Fruit fly (Drosophila melanogaster): Measurements from ENCODE around the gene Rb97D.

Rb97D gene

dm6 chr3R:26853699-26854098, 21.8 kb downstream of the Rb97D start:
- no peak for TF ChIP-seq Abd-B (GFP tag; optimal IDR thresholded peaks at IDR 0.05)
- TF ChIP-seq sage (GFP tag; optimal IDR thresholded peaks at IDR 0.05) = no peak
- TF ChIP-seq ey (GFP tag; optimal IDR thresholded peaks at IDR 0.05) = peak; percentile 13
- TF ChIP-seq Dfd (GFP tag; optimal IDR thresholded peaks at IDR 0.05) = no peak
- TF ChIP-seq h (GFP tag; optimal IDR thresholded peaks at IDR 0.05) = peak; percentile 26
- TF ChIP-seq Mio (GFP tag; optimal IDR thresholded peaks at IDR 0.05) = no peak
- TF ChIP-seq dl (GFP tag; optimal IDR thresholded peaks at IDR 0.05; ENCODE audit: insufficient read depth in 1 of 2, partially characterized antibody in 2 of 2) = no peak
- peak; percentile 3 for TF ChIP-seq HLH106 (tag; optimal IDR thresholded peaks at IDR 0.05)
- TF ChIP-seq Dif (GFP tag; optimal IDR thresholded peaks at IDR 0.05; ENCODE audit: partially characterized antibody) = no peak
- TF ChIP-seq woc (GFP tag; optimal IDR thresholded peaks at IDR 0.05) = no peak
- peak in 1 of 2 experiments; percentile 52 for TF ChIP-seq foxo (GFP tag; optimal IDR thresholded peaks at IDR 0.05)
- peak; percentile 30 for TF ChIP-seq rgr (GFP tag; optimal IDR thresholded peaks at IDR 0.05)
- no peak for TF ChIP-seq OdsH (GFP tag; optimal IDR thresholded peaks at IDR 0.05)
- peak; percentile 26 for TF ChIP-seq fru (GFP tag; optimal IDR thresholded peaks at IDR 0.05)
- no peak for TF ChIP-seq N (GFP tag; optimal IDR thresholded peaks at IDR 0.05)

DNA sequence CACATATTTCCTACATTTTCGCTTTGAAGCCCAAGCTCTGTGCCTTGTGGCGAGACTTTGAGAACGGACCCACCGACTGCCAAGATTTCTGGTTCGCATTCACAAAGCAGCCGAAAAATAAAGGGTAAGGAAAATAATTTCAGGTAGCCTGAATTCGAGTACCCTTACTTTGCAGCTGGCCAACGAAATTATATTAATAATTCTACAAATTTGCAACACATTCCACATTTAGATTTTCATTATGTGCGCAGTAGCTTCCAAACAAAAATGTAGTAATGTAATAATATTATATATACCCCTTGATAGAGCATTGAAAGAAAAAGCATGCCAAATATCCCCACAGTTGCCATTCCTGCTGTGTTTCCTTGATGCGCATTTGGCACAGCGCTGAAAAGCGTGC, 29.1 kb downstream of the Rb97D start:
- TF ChIP-seq foxo (GFP tag; optimal IDR thresholded peaks at IDR 0.05) = peak in 1 of 2 experiments; percentile 0
- TF ChIP-seq ey (GFP tag; optimal IDR thresholded peaks at IDR 0.05) = no peak
- no peak for TF ChIP-seq Abd-B (GFP tag; optimal IDR thresholded peaks at IDR 0.05)
- TF ChIP-seq fru (GFP tag; optimal IDR thresholded peaks at IDR 0.05) = peak; percentile 30
- TF ChIP-seq woc (GFP tag; optimal IDR thresholded peaks at IDR 0.05) = no peak
- no peak for TF ChIP-seq Hr78 (GFP tag; optimal IDR thresholded peaks at IDR 0.05)
- TF ChIP-seq HLH106 (tag; optimal IDR thresholded peaks at IDR 0.05) = peak; percentile 17
- TF ChIP-seq psq (GFP tag; optimal IDR thresholded peaks at IDR 0.05) = no peak
- no peak for TF ChIP-seq h (GFP tag; optimal IDR thresholded peaks at IDR 0.05)

DNA sequence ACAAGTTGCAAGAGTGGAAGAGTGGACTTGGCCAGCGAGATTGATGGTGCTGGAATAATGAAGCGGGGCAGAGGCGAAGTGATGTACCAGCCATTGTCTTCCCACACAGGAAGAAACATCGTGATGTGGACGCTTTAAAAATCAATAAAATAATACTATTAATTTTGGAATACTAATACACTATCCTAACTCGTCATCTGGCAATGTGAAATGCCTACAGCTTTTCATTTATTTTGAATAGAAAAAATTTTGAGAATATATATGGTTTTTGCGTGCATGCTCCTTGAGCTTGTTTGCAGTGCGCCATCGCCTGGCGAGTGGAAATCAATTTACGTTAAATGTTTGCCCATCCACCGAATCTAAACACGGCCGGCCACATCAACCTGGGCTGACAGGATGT, 43.7 kb downstream of the Rb97D start:
- TF ChIP-seq Hnf4 (GFP tag; optimal IDR thresholded peaks at IDR 0.05) = no peak
- no peak for TF ChIP-seq ey (GFP tag; optimal IDR thresholded peaks at IDR 0.05)
- TF ChIP-seq foxo (GFP tag; optimal IDR thresholded peaks at IDR 0.05) = peak in 1 of 2 experiments; percentile 5
